Fruit fly (Drosophila melanogaster): ENCODE results near the gene CG5854.

- no peak for TF ChIP-seq Nf-YC (tag; optimal IDR thresholded peaks at IDR 0.05)
- no peak for TF ChIP-seq Hr39 (optimal IDR thresholded peaks at IDR 0.05)
- TF ChIP-seq CG11504 (tag; optimal IDR thresholded peaks at IDR 0.05) = no peak
- TF ChIP-seq CG13287 (GFP tag; IDR thresholded peaks at IDR 0.05; ENCODE audit: partially characterized antibody) = no peak
These were observed 14.5 kb downstream of the CG5854 start, which contains the start of gene CG12268 for dm6 chr3R:23948324-23948465.
